Fruit fly (Drosophila melanogaster): ENCODE data around the gene Ir94b.

Ir94b gene

DNA sequence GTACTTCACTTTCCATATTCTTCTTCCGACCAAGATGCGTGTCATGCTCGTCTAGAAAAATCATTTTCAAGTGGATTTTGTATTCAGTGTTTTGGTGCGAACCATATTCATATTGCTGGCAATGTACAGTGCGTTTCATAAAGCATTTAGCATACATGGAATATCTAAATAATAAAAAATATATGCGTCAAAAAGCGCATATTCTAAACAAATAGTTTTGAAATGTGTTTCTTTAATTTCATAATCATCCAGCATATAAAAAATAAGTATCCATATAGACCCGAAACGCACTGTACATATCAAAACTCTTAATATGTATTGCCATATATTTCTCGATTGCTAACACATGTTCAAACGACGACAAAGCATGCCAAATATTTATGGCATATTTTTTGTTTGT is 4.2 kb upstream of the Ir94b start (continued):
- TF ChIP-seq CG34422 (GFP tag; IDR thresholded peaks at IDR 0.05) (no peak), CG8281 (tag; optimal IDR thresholded peaks at IDR 0.05) (peak; percentile 21), CG2678 (tag; optimal IDR thresholded peaks at IDR 0.05) (no peak), Pdp1 (GFP tag; optimal IDR thresholded peaks at IDR 0.05) (peak in 1 of 2 experiments; percentile 6), CG2120 (GFP tag; optimal IDR thresholded peaks at IDR 0.05) (peak; percentile 71), chinmo (GFP tag; IDR thresholded peaks at IDR 0.05; ENCODE audit: partially characterized antibody) (no peak), Hmr (GFP tag; optimal IDR thresholded peaks at IDR 0.05) (peak; percentile 60), lilli (GFP tag; optimal IDR thresholded peaks at IDR 0.05) (peak; percentile 34), mam (GFP tag; optimal IDR thresholded peaks at IDR 0.05) (peak; percentile 49), Mrtf (GFP tag; IDR thresholded peaks at IDR 0.05) (peak; percentile 60; the same call in 1 of the 3 replicates), unpg (GFP tag; optimal IDR thresholded peaks at IDR 0.05) (peak; percentile 78), CG9727 (GFP tag; optimal IDR thresholded peaks at IDR 0.05) (no peak), CG11695 (GFP tag; IDR thresholded peaks at IDR 0.05) (peak; percentile 88), Nf-YB (GFP tag; optimal IDR thresholded peaks at IDR 0.05) (no peak), pan (optimal IDR thresholded peaks at IDR 0.05) (no peak), pan (GFP tag; optimal IDR thresholded peaks at IDR 0.05 in 1 of 2, IDR thresholded peaks at IDR 0.05 in 1 of 2) (no peak), CG11504 (tag; optimal IDR thresholded peaks at IDR 0.05) (peak; percentile 72), Xrp1 (GFP tag; IDR thresholded peaks at IDR 0.05) (peak; percentile 54), CG12071 (GFP tag; optimal IDR thresholded peaks at IDR 0.05) (peak; percentile 69), cato (GFP tag; optimal IDR thresholded peaks at IDR 0.05; ENCODE audit: borderline replicate concordance) (no peak), CG6854 (GFP tag; optimal IDR thresholded peaks at IDR 0.05) (peak; percentile 49), Oaz (GFP tag; IDR thresholded peaks at IDR 0.05) (0 out of 2 replicates have a peak, but pooled peaks have one; percentile 42), Atf6 (GFP tag; IDR thresholded peaks at IDR 0.05) (peak; percentile 81; the same call in 1 of the 2 replicates), bab2 (GFP tag; optimal IDR thresholded peaks at IDR 0.05) (peak; percentile 54)

DNA sequence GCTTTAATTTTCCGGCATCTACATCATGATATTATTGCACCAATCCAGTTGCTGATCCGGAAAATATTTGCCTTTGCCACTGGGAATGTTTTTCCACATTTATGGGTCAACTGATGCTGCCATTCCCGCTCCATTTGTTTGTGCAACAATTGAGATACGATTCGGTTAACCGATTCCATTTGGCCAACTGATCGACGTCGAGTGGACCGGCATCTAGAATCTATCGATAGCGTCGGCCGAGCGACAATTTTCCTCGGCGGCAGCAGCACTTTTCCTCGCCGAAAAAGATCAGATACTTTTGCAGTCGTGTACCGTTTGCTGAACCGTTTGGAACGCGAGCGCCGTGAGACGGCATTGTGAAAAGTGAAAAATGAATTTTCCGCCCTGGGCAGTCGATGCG is 2.7 kb upstream of the Ir94b start, which contains the start of gene CG42390:
TSS of gene CG42390 (plus strand) at position 301 of the 400 bp plus-strand sequence.
- TF ChIP-seq Ets65A (GFP tag), result peak; percentile 47
- 0 out of 2 replicates have a peak, but pooled peaks have one; percentile 35 for TF ChIP-seq chm (GFP tag; IDR thresholded peaks at IDR 0.05)
- no peak for TF ChIP-seq CG8281 (tag; optimal IDR thresholded peaks at IDR 0.05)
- no peak for TF ChIP-seq Rfx (GFP tag; IDR thresholded peaks at IDR 0.05)
- TF ChIP-seq gsb-n (tag; optimal IDR thresholded peaks at IDR 0.05), result no peak
- 0 out of 2 replicates have a peak, but pooled peaks have one; percentile 10 for TF ChIP-seq E2f1 (GFP tag; IDR thresholded peaks at IDR 0.05)
- no peak for TF ChIP-seq ATbp (GFP tag; optimal IDR thresholded peaks at IDR 0.05)
- 0 out of 4 replicates have a peak, but pooled peaks have one; percentile 31 for TF ChIP-seq chinmo (GFP tag; IDR thresholded peaks at IDR 0.05; ENCODE audit: partially characterized antibody)
- TF ChIP-seq CG9609 (GFP tag; optimal IDR thresholded peaks at IDR 0.05), result no peak
- TF ChIP-seq HLHmδ (GFP tag; optimal IDR thresholded peaks at IDR 0.05), result no peak
- TF ChIP-seq da (GFP tag; optimal IDR thresholded peaks at IDR 0.05), result no peak
- TF ChIP-seq CG12769 (tag; optimal IDR thresholded peaks at IDR 0.05), result peak; percentile 35
- TF ChIP-seq gt (GFP tag; IDR thresholded peaks at IDR 0.05), result no peak
- no peak for TF ChIP-seq E2f2 (GFP tag; IDR thresholded peaks at IDR 0.05)
- 0 out of 3 replicates have a peak, but pooled peaks have one; percentile 16 for TF ChIP-seq Mrtf (GFP tag; IDR thresholded peaks at IDR 0.05)
- no peak for TF ChIP-seq hb (GFP tag; IDR thresholded peaks at IDR 0.05; ENCODE audit: partially characterized antibody)
- 0 out of 2 replicates have a peak, but pooled peaks have one; percentile 11 for TF ChIP-seq CG6689 (GFP tag; IDR thresholded peaks at IDR 0.05)
- TF ChIP-seq grau (tag; optimal IDR thresholded peaks at IDR 0.05), result no peak
- no peak for TF ChIP-seq NC2α (GFP tag; optimal IDR thresholded peaks at IDR 0.05)
- no peak for TF ChIP-seq CG14667 (GFP tag; IDR thresholded peaks at IDR 0.05)
- no peak for TF ChIP-seq Hmr (GFP tag; optimal IDR thresholded peaks at IDR 0.05)

All from whole organism, embryonic.